Fruit fly (Drosophila melanogaster) whole organism, embryonic: ENCODE data around the gene Fibp.
A peak's percentile ranks its signal among the peaks of the same experiment; 100 is the strongest.

Experiments
- B-H1 ChIP-seq: fragments of 200-800 bp; sonication (Bioruptor generic); IDR thresholded peaks from 3 replicates; pipeline ENCODE4 v1.3.6; 2022; ENCODE audit warnings: missing biosample characterization, missing genetic modification characterization
- B-H2 ChIP-seq: fragments of 200-800 bp; sonication (Bioruptor generic); optimal IDR thresholded peaks from 2 replicates; lab custom pipeline; 2018; ENCODE audit warnings: missing biosample characterization, mild to moderate bottlenecking, missing genetic modification characterization
- Bdp1 ChIP-seq: fragments of 200-800 bp; sonication (Bioruptor generic); optimal IDR thresholded peaks from 3 replicates; lab custom pipeline; 2016; ENCODE audit warnings: missing biosample characterization, missing genetic modification characterization
- CG10321 ChIP-seq: fragments of 200-800 bp; sonication (Bioruptor generic); IDR thresholded peaks from 2 replicates; pipeline ENCODE4 v1.3.6; 2022; ENCODE audit warnings: missing biosample characterization, missing genetic modification characterization
- CG11247 ChIP-seq: fragments of 200-800 bp; sonication (Bioruptor generic); IDR thresholded peaks from 2 replicates; pipeline ENCODE4 v1.3.6; 2022; ENCODE audit warnings: missing biosample characterization, missing genetic modification characterization
- CG11695 ChIP-seq: fragments of 200-800 bp; sonication (Bioruptor generic); IDR thresholded peaks from 3 replicates; pipeline ENCODE4 v1.3.6; 2022; ENCODE audit warnings: missing biosample characterization, missing genetic modification characterization
- CG12104 ChIP-seq: fragments of 200-800 bp; sonication (Bioruptor generic); optimal IDR thresholded peaks from 3 replicates; lab custom pipeline; 2016; ENCODE audit warnings: missing biosample characterization, missing genetic modification characterization
- CG12769 ChIP-seq: fragments of 200-800 bp; sonication (Bioruptor generic); optimal IDR thresholded peaks from 2 replicates; lab custom pipeline; 2019; ENCODE audit warnings: missing biosample characterization, mild to moderate bottlenecking, missing genetic modification characterization, moderate library complexity
- CG13624 ChIP-seq: fragments of 200-800 bp; sonication (Bioruptor generic); optimal IDR thresholded peaks from 2 replicates; lab custom pipeline; 2016; ENCODE audit warnings: missing biosample characterization, missing genetic modification characterization
- CG17829 ChIP-seq: fragments of 200-800 bp; optimal IDR thresholded peaks from 2 replicates; lab custom pipeline; 2019; ENCODE audit warnings: missing biosample characterization, mild to moderate bottlenecking, missing genetic modification characterization, moderate library complexity
- CG18619 ChIP-seq: fragments of 200-800 bp; sonication (Bioruptor generic); optimal IDR thresholded peaks from 3 replicates; lab custom pipeline; 2017; ENCODE audit warnings: missing biosample characterization, mild to moderate bottlenecking, missing genetic modification characterization
- CG31224 ChIP-seq: fragments of 200-800 bp; sonication (Bioruptor generic); IDR thresholded peaks from 2 replicates; pipeline ENCODE4 v1.3.6; 2022; ENCODE audit warnings: missing biosample characterization, missing genetic modification characterization
- CG34376 ChIP-seq: fragments of 200-800 bp; sonication (Bioruptor generic); optimal IDR thresholded peaks from 2 replicates; lab custom pipeline; 2018; ENCODE audit warnings: missing biosample characterization, mild to moderate bottlenecking, missing genetic modification characterization
- CG3726 ChIP-seq: fragments of 200-800 bp; sonication (Bioruptor generic); IDR thresholded peaks from 3 replicates; pipeline ENCODE4, ENCODE4 v1.3.6; 2022; ENCODE audit warnings: missing biosample characterization, missing genetic modification characterization
- CG3838 ChIP-seq: fragments of 200-800 bp; sonication (Bioruptor generic); optimal IDR thresholded peaks from 3 replicates; lab custom pipeline; 2016; ENCODE audit warnings: missing biosample characterization, missing genetic modification characterization
- CG4730 ChIP-seq: fragments of 200-800 bp; sonication (Bioruptor generic); IDR thresholded peaks from 2 replicates; pipeline ENCODE4 v1.3.6; 2022; ENCODE audit warnings: missing biosample characterization, missing genetic modification characterization
- CG6765 ChIP-seq: fragments of 200-800 bp; sonication (Bioruptor generic); optimal IDR thresholded peaks from 3 replicates; lab custom pipeline; 2017; ENCODE audit warnings: missing biosample characterization, mild to moderate bottlenecking, missing genetic modification characterization
- CG6854 ChIP-seq: fragments of 200-800 bp; sonication (Bioruptor generic); optimal IDR thresholded peaks from 3 replicates; lab custom pipeline; 2017; ENCODE audit warnings: missing biosample characterization, mild to moderate bottlenecking, missing genetic modification characterization
- CG7987 ChIP-seq: fragments of 200-800 bp; sonication (Bioruptor generic); optimal IDR thresholded peaks from 2 replicates; lab custom pipeline; 2018; ENCODE audit warnings: missing biosample characterization, mild to moderate bottlenecking, missing genetic modification characterization, moderate library complexity
- CG8089 ChIP-seq: fragments of 200-800 bp; sonication (Bioruptor generic); optimal IDR thresholded peaks from 3 replicates; lab custom pipeline; 2016; ENCODE audit warnings: missing biosample characterization, missing genetic modification characterization
- CG9727 ChIP-seq: fragments of 200-800 bp; sonication (Bioruptor generic); optimal IDR thresholded peaks from 3 replicates; lab custom pipeline; 2017; ENCODE audit warnings: missing biosample characterization, mild to moderate bottlenecking, missing genetic modification characterization
- CrebB ChIP-seq: fragments of 200-800 bp; sonication (Bioruptor generic); optimal IDR thresholded peaks from 3 replicates; lab custom pipeline; 2018; ENCODE audit warnings: missing biosample characterization, mild to moderate bottlenecking, missing genetic modification characterization
- Dad ChIP-seq: fragments of 200-800 bp; sonication (Bioruptor generic); optimal IDR thresholded peaks from 3 replicates; lab custom pipeline; 2016; ENCODE audit warnings: missing biosample characterization, missing genetic modification characterization
- Fer1 ChIP-seq: fragments of 200-800 bp; sonication (Bioruptor generic); optimal IDR thresholded peaks from 2 replicates; lab custom pipeline; 2017; ENCODE audit warnings: missing biosample characterization, mild to moderate bottlenecking, missing genetic modification characterization
- Hand ChIP-seq: fragments of 200-800 bp; sonication (Bioruptor generic); optimal IDR thresholded peaks from 2 replicates; lab custom pipeline; 2017; ENCODE audit warnings: mild to moderate bottlenecking, missing biosample characterization, missing genetic modification reagents, missing genetic modification characterization
- Hr3 ChIP-seq: fragments of 200-800 bp; sonication (Bioruptor generic); optimal IDR thresholded peaks from 3 replicates; lab custom pipeline; 2016; ENCODE audit warnings: missing biosample characterization, missing genetic modification characterization
- Hr51 ChIP-seq, 2 experiments: fragments of 200-800 bp; sonication (Bioruptor generic); optimal IDR thresholded peaks; 2 replicates in 1 of 2; 3 replicates in 1 of 2; lab custom pipeline; 2016 to 2018; ENCODE audit warnings: missing biosample characterization in 2 of 2, missing genetic modification characterization in 2 of 2, mild to moderate bottlenecking in 1 of 2, moderate library complexity in 1 of 2
- NFAT ChIP-seq: fragments of 200-800 bp; sonication (Bioruptor generic); IDR thresholded peaks from 2 replicates; pipeline ENCODE4 v1.3.6; 2022; ENCODE audit warnings: missing biosample characterization, missing genetic modification characterization
- NK7.1 ChIP-seq: fragments of 200-800 bp; sonication (Bioruptor generic); optimal IDR thresholded peaks from 3 replicates; lab custom pipeline; 2016; ENCODE audit warnings: missing biosample characterization, missing genetic modification characterization
- Oaz ChIP-seq: fragments of 200-800 bp; sonication (Bioruptor generic); IDR thresholded peaks from 2 replicates; pipeline ENCODE4 v1.3.6; 2022; ENCODE audit warnings: missing biosample characterization, missing genetic modification characterization
- Scr ChIP-seq: fragments of 200-800 bp; sonication (Bioruptor generic); IDR thresholded peaks from 2 replicates; pipeline ENCODE4 v1.3.6; 2022; ENCODE audit warnings: missing biosample characterization, missing genetic modification characterization; ENCODE audit not compliant: partially characterized antibody
- Side ChIP-seq: fragments of 200-800 bp; sonication (Bioruptor generic); optimal IDR thresholded peaks from 2 replicates; lab custom pipeline; 2016; ENCODE audit warnings: missing biosample characterization, missing genetic modification characterization
- Six4 ChIP-seq: fragments of 200-800 bp; sonication (Bioruptor generic); optimal IDR thresholded peaks from 2 replicates; lab custom pipeline; 2016; ENCODE audit warnings: missing biosample characterization, missing genetic modification characterization
- Sry-δ ChIP-seq: fragments of 200-800 bp; sonication (Bioruptor generic); optimal IDR thresholded peaks from 2 replicates; lab custom pipeline; 2016; ENCODE audit warnings: missing biosample characterization, missing genetic modification characterization
- br ChIP-seq: fragments of >200 bp; optimal IDR thresholded peaks from 2 replicates; lab custom pipeline; 2017
- btn ChIP-seq: fragments of 200-800 bp; sonication (Bioruptor generic); optimal IDR thresholded peaks from 2 replicates; lab custom pipeline; 2016; ENCODE audit warnings: missing biosample characterization, missing genetic modification characterization
- cato ChIP-seq: fragments of 200-800 bp; sonication (Bioruptor generic); optimal IDR thresholded peaks from 2 replicates; lab custom pipeline; 2016; ENCODE audit warnings: missing biosample characterization, missing genetic modification characterization, borderline replicate concordance
- dan ChIP-seq: fragments of 200-800 bp; sonication (Bioruptor generic); IDR thresholded peaks from 2 replicates; pipeline ENCODE4 v1.3.6; 2022; ENCODE audit warnings: missing biosample characterization, missing genetic modification characterization
- ewg ChIP-seq: fragments of 200-800 bp; sonication (Bioruptor generic); optimal IDR thresholded peaks from 3 replicates; lab custom pipeline; 2017; ENCODE audit warnings: mild to moderate bottlenecking, missing biosample characterization, missing genetic modification reagents, missing genetic modification characterization
- klu ChIP-seq: fragments of 200-800 bp; sonication (Bioruptor generic); IDR thresholded peaks from 2 replicates; pipeline ENCODE4 v1.3.6; 2022; ENCODE audit warnings: missing biosample characterization, missing genetic modification characterization
- lov ChIP-seq, 2 experiments: fragments of 200-800 bp in 1 of 2; fragments of >200 bp in 1 of 2; sonication (Bioruptor generic) in 1 of 2; IDR thresholded peaks in 1 of 2; optimal IDR thresholded peaks in 1 of 2; 2 replicates in 1 of 2; 3 replicates in 1 of 2; pipeline versions ENCODE4 v1.3.6 to Lab custom; 2017 to 2022; ENCODE audit warnings: missing biosample characterization in 1 of 2, missing genetic modification characterization in 1 of 2
- luna ChIP-seq: fragments of 200-800 bp; sonication (Bioruptor generic); optimal IDR thresholded peaks from 2 replicates; lab custom pipeline; 2016; ENCODE audit warnings: missing biosample characterization, missing genetic modification characterization
- maf-S ChIP-seq: fragments of 200-800 bp; sonication (Bioruptor generic); optimal IDR thresholded peaks from 2 replicates; lab custom pipeline; 2016; ENCODE audit warnings: missing biosample characterization, missing genetic modification characterization
- p53 ChIP-seq: fragments of 200-800 bp; sonication (Bioruptor generic); optimal IDR thresholded peaks from 2 replicates; lab custom pipeline; 2016; ENCODE audit warnings: missing biosample characterization, missing genetic modification characterization
- pum ChIP-seq: fragments of 200-800 bp; sonication (Bioruptor generic); optimal IDR thresholded peaks from 2 replicates; lab custom pipeline; 2016; ENCODE audit warnings: missing biosample characterization, missing genetic modification characterization
- rib ChIP-seq: fragments of 200-800 bp; sonication (Bioruptor generic); IDR thresholded peaks from 2 replicates; pipeline ENCODE4 v1.3.6; 2022; ENCODE audit warnings: missing biosample characterization, missing genetic modification characterization
- sd ChIP-seq: fragments of 200-800 bp; sonication (Bioruptor generic); optimal IDR thresholded peaks from 3 replicates; lab custom pipeline; 2018; ENCODE audit warnings: missing biosample characterization, mild to moderate bottlenecking, missing genetic modification characterization, moderate library complexity
- sens-2 ChIP-seq: fragments of 200-800 bp; sonication (Bioruptor generic); IDR thresholded peaks from 2 replicates; pipeline ENCODE4 v1.3.6; 2022; ENCODE audit warnings: missing biosample characterization, missing genetic modification characterization
- sqz ChIP-seq: fragments of 200-800 bp; sonication (Bioruptor generic); optimal IDR thresholded peaks from 3 replicates; lab custom pipeline; 2018; ENCODE audit warnings: missing biosample characterization, mild to moderate bottlenecking, missing genetic modification characterization
- tio ChIP-seq: fragments of 200-800 bp; sonication (Bioruptor generic); optimal IDR thresholded peaks from 2 replicates; lab custom pipeline; 2017; ENCODE audit warnings: missing biosample characterization, missing genetic modification characterization, inconsistent platforms
- tup ChIP-seq: fragments of 200-800 bp; sonication (Bioruptor generic); optimal IDR thresholded peaks from 2 replicates; lab custom pipeline; 2016; ENCODE audit warnings: missing biosample characterization, mild to moderate bottlenecking, missing genetic modification characterization, moderate library complexity
- zfh1 ChIP-seq: fragments of 200-800 bp; sonication (Bioruptor generic); IDR thresholded peaks from 3 replicates; pipeline ENCODE4 v1.3.6; 2022; ENCODE audit warnings: missing biosample characterization, missing genetic modification characterization

The Fibp gene

dm6 chr3L:19791688-19792073 lies 26.1 kb downstream of the Fibp start (continued):
- TF ChIP-seq CG10321 (GFP tag; lab: Robert Waterston, UW) (peak; percentile 83), CG34376 (GFP tag; lab: Kevin White, UChicago) (peak; percentile 98), CG17829 (tag; lab: Kevin White, UChicago) (no peak), CG12769 (tag; lab: Kevin White, UChicago) (peak; percentile 82), pum (GFP tag; lab: Kevin White, UChicago) (no peak), zfh1 (peak; percentile 15; the same call in 1 of the 3 replicates), rib (peak; percentile 95), CG13624 (GFP tag; lab: Kevin White, UChicago) (no peak), sqz (GFP tag; lab: Kevin White, UChicago) (no peak), Six4 (no peak), tio (GFP tag; lab: Kevin White, UChicago) (no peak), CG12104 (no peak), B-H2 (GFP tag; lab: Kevin White, UChicago) (peak; percentile 52), Scr (GFP tag; lab: Robert Waterston, UW) (peak; percentile 44), CG11695 (GFP tag; lab: Robert Waterston, UW) (no peak), Hr51 (GFP tag; optimal IDR thresholded peaks at IDR 0.05; lab: Kevin White, UChicago) (no peak), CG3838 (GFP tag; lab: Kevin White, UChicago) (no peak), Bdp1 (GFP tag; lab: Kevin White, UChicago) (no peak), CG9727 (GFP tag; lab: Kevin White, UChicago) (no peak), Sry-δ (GFP tag; lab: Kevin White, UChicago) (no peak), NK7.1 (GFP tag; lab: Kevin White, UChicago) (no peak), Side (GFP tag; lab: Kevin White, UChicago) (no peak), lov (optimal IDR thresholded peaks at IDR 0.05; lab: Kevin White, UChicago) (no peak), lov (GFP tag; IDR thresholded peaks at IDR 0.05; lab: Robert Waterston, UW) (peak; percentile 76; the same call in 2 of the 3 replicates), luna (no peak), maf-S (no peak), CG31224 (GFP tag; lab: Robert Waterston, UW) (no peak), B-H1 (GFP tag; lab: Robert Waterston, UW) (no peak), CG8089 (GFP tag; lab: Kevin White, UChicago) (no peak), CG18619 (GFP tag; lab: Kevin White, UChicago) (no peak), NFAT (GFP tag; lab: Robert Waterston, UW) (no peak), CG7987 (GFP tag; lab: Kevin White, UChicago) (peak; percentile 17), Oaz (no peak), CG4730 (GFP tag; lab: Robert Waterston, UW) (no peak), sd (peak; percentile 80), klu (GFP tag; lab: Robert Waterston, UW) (no peak), p53 (GFP tag; lab: Kevin White, UChicago) (no peak), Fer1 (peak; percentile 55), cato (GFP tag; lab: Kevin White, UChicago) (no peak), Hr3 (no peak), CG6765 (GFP tag; lab: Kevin White, UChicago) (no peak), ewg (GFP tag; lab: Kevin White, UChicago) (no peak), CG6854 (peak; percentile 18), Dad (GFP tag; lab: Kevin White, UChicago) (no peak), br (lab: Kevin White, UChicago) (no peak), tup (GFP tag; lab: Kevin White, UChicago) (no peak), CrebB (tag; lab: Kevin White, UChicago) (peak; percentile 14), Hand (no peak), CG11247 (GFP tag; lab: Robert Waterston, UW) (no peak), btn (GFP tag; lab: Kevin White, UChicago) (no peak), CG3726 (GFP tag; lab: Robert Waterston, UW) (no peak), sens-2 (GFP tag; lab: Robert Waterston, UW) (no peak), dan (GFP tag; lab: Robert Waterston, UW) (no peak)
